Fruit fly (Drosophila melanogaster) whole organism, embryonic: ENCODE data around the gene Shaw.

Experiments
- Adf1 ChIP-seq: fragments of 200-800 bp; sonication (Bioruptor generic); IDR thresholded peaks from 2 replicates; pipeline ENCODE4 v1.3.6; 2022; ENCODE audit warnings: missing biosample characterization, missing genetic modification characterization
- Blimp-1 ChIP-seq: fragments of 200-800 bp; sonication (Bioruptor generic); optimal IDR thresholded peaks from 3 replicates; lab custom pipeline; 2018; ENCODE audit warnings: missing biosample characterization, missing genetic modification characterization, mild to moderate bottlenecking, moderate library complexity, missing genetic modification reagents
- CG10979 ChIP-seq: fragments of 200-800 bp; sonication (Bioruptor generic); optimal IDR thresholded peaks from 2 replicates; lab custom pipeline; 2018; ENCODE audit warnings: missing biosample characterization, mild to moderate bottlenecking, missing genetic modification characterization, moderate library complexity
- CG12104 ChIP-seq: fragments of 200-800 bp; sonication (Bioruptor generic); optimal IDR thresholded peaks from 3 replicates; lab custom pipeline; 2016; ENCODE audit warnings: missing biosample characterization, missing genetic modification characterization
- CG12659 ChIP-seq: fragments of 200-800 bp; sonication (Bioruptor generic); optimal IDR thresholded peaks from 3 replicates; lab custom pipeline; 2017; ENCODE audit warnings: mild to moderate bottlenecking, missing biosample characterization, missing genetic modification reagents, missing genetic modification characterization
- CG12942 ChIP-seq: fragments of 200-800 bp; sonication (Bioruptor generic); optimal IDR thresholded peaks from 3 replicates; lab custom pipeline; 2016; ENCODE audit warnings: missing biosample characterization, missing genetic modification characterization
- CG13894 ChIP-seq: fragments of 200-800 bp; sonication (Bioruptor generic); optimal IDR thresholded peaks from 3 replicates; lab custom pipeline; 2018; ENCODE audit warnings: missing biosample characterization, mild to moderate bottlenecking, missing genetic modification characterization, moderate library complexity
- CG1529 ChIP-seq: fragments of 200-800 bp; sonication (Bioruptor generic); optimal IDR thresholded peaks from 3 replicates; lab custom pipeline; 2018; ENCODE audit warnings: missing biosample characterization, missing genetic modification characterization
- CG16863 ChIP-seq: fragments of 200-800 bp; sonication (Bioruptor generic); optimal IDR thresholded peaks from 3 replicates; lab custom pipeline; 2016; ENCODE audit warnings: missing biosample characterization, missing genetic modification characterization
- CG17186 ChIP-seq: fragments of 200-800 bp; sonication (Bioruptor generic); optimal IDR thresholded peaks from 3 replicates; lab custom pipeline; 2017; ENCODE audit warnings: missing biosample characterization, missing genetic modification reagents, missing genetic modification characterization
- CG17802 ChIP-seq: fragments of 200-800 bp; sonication (Bioruptor generic); optimal IDR thresholded peaks from 2 replicates; lab custom pipeline; 2018; ENCODE audit warnings: missing biosample characterization, mild to moderate bottlenecking, missing genetic modification characterization, moderate library complexity
- CG3163 ChIP-seq: fragments of 200-800 bp; sonication (Bioruptor generic); optimal IDR thresholded peaks from 3 replicates; lab custom pipeline; 2016; ENCODE audit warnings: missing biosample characterization, missing genetic modification characterization
- CG4820 ChIP-seq: fragments of 200-800 bp; sonication (Bioruptor generic); optimal IDR thresholded peaks from 3 replicates; lab custom pipeline; 2016; ENCODE audit warnings: missing biosample characterization, missing genetic modification characterization
- CG9876 ChIP-seq: fragments of 200-800 bp; sonication (Bioruptor generic); optimal IDR thresholded peaks from 2 replicates; lab custom pipeline; 2016; ENCODE audit warnings: missing biosample characterization, missing genetic modification characterization
- Deaf1 ChIP-seq: fragments of 200-800 bp; optimal IDR thresholded peaks from 3 replicates; lab custom pipeline; 2019; ENCODE audit warnings: missing biosample characterization, mild to moderate bottlenecking, missing genetic modification characterization, moderate library complexity
- Dfd ChIP-seq, 2 experiments: fragments of >200 bp; optimal IDR thresholded peaks; 2 replicates each; lab custom pipeline; 2017; ENCODE audit warnings: missing biosample characterization in 2 of 2, missing genetic modification characterization in 2 of 2
- Dip2 ChIP-seq: fragments of 200-800 bp; sonication (Bioruptor generic); IDR thresholded peaks from 2 replicates; pipeline ENCODE4 v1.3.6; 2022; ENCODE audit warnings: missing biosample characterization, missing genetic modification characterization
- Mad ChIP-seq: fragments of 200-800 bp; sonication (Bioruptor generic); optimal IDR thresholded peaks from 2 replicates; lab custom pipeline; 2016; ENCODE audit warnings: missing biosample characterization, missing genetic modification characterization
- Med ChIP-seq: fragments of 200-800 bp; sonication (Bioruptor generic); peaks from one replicate; lab custom pipeline; 2016; ENCODE audit warnings: missing biosample characterization, missing genetic modification characterization, mild to moderate bottlenecking, inconsistent platforms, moderate library complexity
- Meics ChIP-seq: fragments of 200-800 bp; sonication (Bioruptor generic); optimal IDR thresholded peaks from 2 replicates; lab custom pipeline; 2017; ENCODE audit warnings: missing biosample characterization, mild to moderate bottlenecking, missing genetic modification characterization
- Myb ChIP-seq: fragments of 200-800 bp; sonication (Bioruptor generic); optimal IDR thresholded peaks from 2 replicates; lab custom pipeline; 2016; ENCODE audit warnings: missing biosample characterization, missing genetic modification characterization
- PHDP ChIP-seq: fragments of 200-800 bp; sonication (Bioruptor generic); optimal IDR thresholded peaks from 3 replicates; lab custom pipeline; 2018; ENCODE audit warnings: missing biosample characterization, mild to moderate bottlenecking, missing genetic modification characterization, moderate library complexity
- Sin3A ChIP-seq: fragments of >200 bp; optimal IDR thresholded peaks from 2 replicates; lab custom pipeline; 2018
- Trl ChIP-seq, 3 experiments: fragments of >200 bp in 2 of 3; fragments of 200-800 bp in 1 of 3; sonication (Bioruptor generic) in 1 of 3; optimal IDR thresholded peaks; 2 replicates in 1 of 3; 3 replicates in 2 of 3; lab custom pipeline; 2016 to 2017; ENCODE audit warnings: missing biosample characterization in 1 of 3, missing genetic modification characterization in 1 of 3
- Usf ChIP-seq: fragments of 200-800 bp; sonication (Bioruptor generic); optimal IDR thresholded peaks from 2 replicates; lab custom pipeline; 2017; ENCODE audit warnings: missing genotype, missing biosample characterization, missing genetic modification characterization
- Xbp1 ChIP-seq: fragments of 200-800 bp; sonication (Bioruptor generic); optimal IDR thresholded peaks from 3 replicates; lab custom pipeline; 2016; ENCODE audit warnings: missing biosample characterization, mild to moderate bottlenecking, missing genetic modification characterization
- amos ChIP-seq: fragments of 200-800 bp; sonication (Bioruptor generic); IDR thresholded peaks from 2 replicates; pipeline ENCODE4 v1.3.6; 2022; ENCODE audit warnings: missing biosample characterization, missing genetic modification characterization; ENCODE audit not compliant: partially characterized antibody
- bowl ChIP-seq: fragments of 200-800 bp; sonication (Bioruptor generic); IDR thresholded peaks from 2 replicates; pipeline ENCODE4 v1.3.6; 2022; ENCODE audit warnings: missing biosample characterization, missing genetic modification characterization
- chif ChIP-seq, 2 experiments: fragments of 200-800 bp; sonication (Bioruptor generic); optimal IDR thresholded peaks; 3 replicates each; lab custom pipeline; 2016; ENCODE audit warnings: missing biosample characterization in 2 of 2, missing genetic modification characterization in 2 of 2
- chinmo ChIP-seq: fragments of 200-800 bp; sonication (Bioruptor generic); IDR thresholded peaks from 4 replicates; pipeline ENCODE4 v1.3.6; 2022; ENCODE audit warnings: missing biosample characterization, missing genetic modification characterization; ENCODE audit not compliant: partially characterized antibody
- disco-r ChIP-seq: fragments of 200-800 bp; sonication (Bioruptor generic); optimal IDR thresholded peaks from 2 replicates; lab custom pipeline; 2016; ENCODE audit warnings: missing biosample characterization, missing genetic modification characterization
- dmrt11E ChIP-seq: fragments of 200-800 bp; sonication (Bioruptor generic); optimal IDR thresholded peaks from 3 replicates; lab custom pipeline; 2018; ENCODE audit warnings: missing biosample characterization, mild to moderate bottlenecking, missing genetic modification characterization, moderate library complexity
- dmrt99B ChIP-seq: fragments of 200-800 bp; sonication (Bioruptor generic); optimal IDR thresholded peaks from 2 replicates; lab custom pipeline; 2018; ENCODE audit warnings: missing biosample characterization, mild to moderate bottlenecking, missing genetic modification characterization, moderate library complexity
- ewg ChIP-seq: fragments of 200-800 bp; sonication (Bioruptor generic); optimal IDR thresholded peaks from 3 replicates; lab custom pipeline; 2017; ENCODE audit warnings: mild to moderate bottlenecking, missing biosample characterization, missing genetic modification reagents, missing genetic modification characterization
- fd3F ChIP-seq: fragments of 200-800 bp; sonication (Bioruptor generic); optimal IDR thresholded peaks from 2 replicates; lab custom pipeline; 2018; ENCODE audit warnings: missing biosample characterization, mild to moderate bottlenecking, missing genetic modification characterization, moderate library complexity
- ftz-f1 ChIP-seq: fragments of 200-800 bp; sonication (Bioruptor generic); optimal IDR thresholded peaks from 2 replicates; lab custom pipeline; 2016; ENCODE audit warnings: missing biosample characterization, missing genetic modification characterization
- lbe ChIP-seq: fragments of 200-800 bp; sonication (Bioruptor generic); optimal IDR thresholded peaks from 2 replicates; lab custom pipeline; 2016; ENCODE audit warnings: missing biosample characterization, mild to moderate bottlenecking, missing genetic modification characterization
- nerfin-1 ChIP-seq: fragments of 200-800 bp; sonication (Bioruptor generic); optimal IDR thresholded peaks from 3 replicates; lab custom pipeline; 2019; ENCODE audit warnings: missing biosample characterization, mild to moderate bottlenecking, missing genetic modification characterization, moderate library complexity
- org-1 ChIP-seq: fragments of 200-800 bp; sonication (Bioruptor generic); optimal IDR thresholded peaks from 2 replicates; lab custom pipeline; 2017; ENCODE audit warnings: missing biosample characterization, missing genetic modification characterization
- pan ChIP-seq, 4 experiments: fragments of >200 bp in 3 of 4; fragments of 200-800 bp in 1 of 4; sonication (Bioruptor generic) in 1 of 4; optimal IDR thresholded peaks in 3 of 4; IDR thresholded peaks in 1 of 4; 2 replicates each; pipeline versions ENCODE4 v1.3.6 to Lab custom; 2017 to 2022; ENCODE audit warnings: missing biosample characterization in 2 of 4, missing genetic modification characterization in 2 of 4, mixed read lengths in 1 of 4
- scrt ChIP-seq: fragments of 200-800 bp; sonication (Bioruptor generic); optimal IDR thresholded peaks from 2 replicates; lab custom pipeline; 2018; ENCODE audit warnings: missing biosample characterization, mild to moderate bottlenecking, missing genetic modification characterization, moderate library complexity
- slou ChIP-seq: fragments of 200-800 bp; sonication (Bioruptor generic); optimal IDR thresholded peaks from 3 replicates; lab custom pipeline; 2016; ENCODE audit warnings: missing biosample characterization, missing genetic modification characterization
- tin ChIP-seq: fragments of 200-800 bp; sonication (Bioruptor generic); optimal IDR thresholded peaks from 3 replicates; lab custom pipeline; 2016; ENCODE audit warnings: missing biosample characterization, missing genetic modification characterization
- trem ChIP-seq: fragments of 200-800 bp; optimal IDR thresholded peaks from 3 replicates; lab custom pipeline; 2019; ENCODE audit warnings: missing biosample characterization, mild to moderate bottlenecking, missing genetic modification characterization, moderate library complexity

Shaw gene

dm6 chr2L:3756831-3757351 lies 38.9 kb downstream of the Shaw start, which contains the start of gene CG43707:
Gene CG43707, plus strand, starts transcription at chr2L:3757256.
- TF ChIP-seq pan (optimal IDR thresholded peaks at IDR 0.05; lab: Kevin White, UChicago) (no peak), pan (GFP tag; optimal IDR thresholded peaks at IDR 0.05 in 1 of 2, IDR thresholded peaks at IDR 0.05 in 1 of 2) (peak in 1 of 2 experiments; percentile 13), CG16863 (GFP tag; lab: Kevin White, UChicago) (no peak), fd3F (GFP tag; lab: Kevin White, UChicago) (no peak), Deaf1 (tag; lab: Kevin White, UChicago) (peak; percentile 55), scrt (GFP tag; lab: Kevin White, UChicago) (peak; percentile 67), chinmo (0 out of 4 replicates have a peak, but pooled peaks have one; percentile 69), CG13894 (tag; lab: Kevin White, UChicago) (peak; percentile 37), Trl (optimal IDR thresholded peaks at IDR 0.05; lab: Kevin White, UChicago) (peak in 1 of 2 experiments; percentile 17), Trl (GFP tag; optimal IDR thresholded peaks at IDR 0.05; lab: Kevin White, UChicago) (no peak), Adf1 (GFP tag; lab: Robert Waterston, UW) (peak; percentile 26; the same call in 1 of the 2 replicates), ewg (GFP tag; lab: Kevin White, UChicago) (peak; percentile 51), amos (GFP tag; lab: Robert Waterston, UW) (0 out of 2 replicates have a peak, but pooled peaks have one; percentile 7), CG17186 (GFP tag; lab: Kevin White, UChicago) (no peak), CG3163 (GFP tag; lab: Kevin White, UChicago) (peak; percentile 64), bowl (GFP tag; lab: Robert Waterston, UW) (0 out of 2 replicates have a peak, but pooled peaks have one; percentile 4)
- TF ChIP-seq, all 482 proteins: peak for 11

- TF ChIP-seq Med (GFP tag; lab: Kevin White, UChicago) (peak; percentile 0), CG9876 (GFP tag; lab: Kevin White, UChicago) (no peak)
Observed at dm6 chr2L:3765194-3765593, 47.2 kb downstream of the Shaw start, which contains the start of gene CG43703. Gene CG43703, plus strand, starts transcription at chr2L:3765494.

- TF ChIP-seq Myb (GFP tag; lab: Kevin White, UChicago) (no peak), disco-r (GFP tag; lab: Kevin White, UChicago) (no peak), org-1 (GFP tag; lab: Kevin White, UChicago) (peak; percentile 30), PHDP (tag; lab: Kevin White, UChicago) (peak; percentile 58), Dfd (GFP tag; optimal IDR thresholded peaks at IDR 0.05; lab: Kevin White, UChicago) (no peak), Mad (no peak), Xbp1 (peak; percentile 54), Meics (GFP tag; lab: Kevin White, UChicago) (peak; percentile 11), CG10979 (tag; lab: Kevin White, UChicago) (peak; percentile 81), CG17802 (tag; lab: Kevin White, UChicago) (no peak), chif (GFP tag; optimal IDR thresholded peaks at IDR 0.05; lab: Kevin White, UChicago) (peak in 1 of 2 experiments; percentile 10), trem (peak; percentile 72), nerfin-1 (tag; lab: Kevin White, UChicago) (peak; percentile 47), CG12104 (peak; percentile 28), Dip2 (no peak), CG12659 (GFP tag; lab: Kevin White, UChicago) (peak; percentile 34), tin (GFP tag; lab: Kevin White, UChicago) (peak; percentile 14), dmrt11E (peak; percentile 79), Usf (GFP tag; lab: Kevin White, UChicago) (no peak), slou (GFP tag; lab: Kevin White, UChicago) (no peak), ftz-f1 (GFP tag; lab: Kevin White, UChicago) (no peak), CG1529 (GFP tag; lab: Kevin White, UChicago) (peak; percentile 75), dmrt99B (tag; lab: Kevin White, UChicago) (peak; percentile 79), CG12942 (GFP tag; lab: Kevin White, UChicago) (peak; percentile 1), Blimp-1 (GFP tag; lab: Kevin White, UChicago) (peak; percentile 78), CG4820 (GFP tag; lab: Kevin White, UChicago) (peak; percentile 18), Sin3A (no peak), lbe (GFP tag; lab: Kevin White, UChicago) (peak; percentile 23)
Observed at dm6 chr2L:3769718-3770461, 51.9 kb downstream of the Shaw start.
